Fruit fly (Drosophila melanogaster): ENCODE measurements around the gene tna.

tna gene

DNA sequence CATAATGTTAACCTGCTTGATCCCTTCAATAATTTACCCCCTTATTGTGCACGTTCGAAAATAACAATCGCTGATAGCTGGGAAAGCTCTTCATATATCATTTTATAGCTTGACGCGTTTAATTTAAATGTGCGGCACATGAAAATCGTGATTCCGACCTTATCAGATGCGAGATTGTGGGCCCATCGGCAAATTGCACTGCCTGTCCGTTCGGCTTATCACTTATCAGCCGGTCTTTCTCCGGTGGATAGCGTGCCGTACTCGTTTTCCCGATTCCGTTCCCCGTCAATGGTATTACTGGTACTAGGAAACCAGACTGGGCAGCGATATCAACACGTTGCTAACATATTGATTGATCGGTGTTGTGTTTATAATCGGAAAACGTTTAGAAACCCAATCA is 61.6 kb downstream of the tna start:
- TF ChIP-seq ttk (optimal IDR thresholded peaks at IDR 0.05): no peak
- no peak for TF ChIP-seq insv (optimal IDR thresholded peaks at IDR 0.05)
- TF ChIP-seq Myc (optimal IDR thresholded peaks at IDR 0.05): no peak
- TF ChIP-seq psq (optimal IDR thresholded peaks at IDR 0.05): no peak
- no peak for TF ChIP-seq Sin3A (optimal IDR thresholded peaks at IDR 0.05)
- TF ChIP-seq h (optimal IDR thresholded peaks at IDR 0.05): no peak

- no peak for TF ChIP-seq ttk (optimal IDR thresholded peaks at IDR 0.05)
- TF ChIP-seq h (optimal IDR thresholded peaks at IDR 0.05): no peak
- no peak for TF ChIP-seq insv (optimal IDR thresholded peaks at IDR 0.05)
- no peak for TF ChIP-seq Myc (optimal IDR thresholded peaks at IDR 0.05)
- TF ChIP-seq Sin3A (optimal IDR thresholded peaks at IDR 0.05): no peak
- TF ChIP-seq psq (optimal IDR thresholded peaks at IDR 0.05): no peak
Measured at dm6 chr3L:10897534-10898255, 62.4 kb downstream of the tna start.

dm6 chr3L:10898256-10898735 is 63.0 kb downstream of the tna start:
- TF ChIP-seq h (optimal IDR thresholded peaks at IDR 0.05) (no peak), Myc (optimal IDR thresholded peaks at IDR 0.05) (no peak), Sin3A (optimal IDR thresholded peaks at IDR 0.05) (no peak), ttk (optimal IDR thresholded peaks at IDR 0.05) (no peak)

DNA sequence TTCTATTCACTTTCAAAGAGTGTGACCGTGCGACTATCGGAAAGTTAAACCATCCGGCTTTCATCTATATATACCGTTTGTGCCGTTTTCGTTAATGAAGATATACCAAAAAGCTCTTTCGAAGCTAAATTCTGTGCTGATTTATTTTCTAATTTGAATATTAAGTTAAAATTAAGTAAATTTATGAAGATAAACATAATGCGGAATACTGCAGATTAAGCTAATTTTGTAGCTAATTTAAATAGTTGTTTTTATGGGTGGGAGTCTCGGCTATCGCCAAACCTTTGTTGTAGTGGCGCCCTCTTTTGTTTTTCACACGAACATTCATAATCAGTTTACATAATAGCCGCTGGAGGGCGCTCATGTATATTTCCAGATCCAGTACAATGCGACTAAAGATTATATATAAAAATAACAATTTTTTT is 63.8 kb downstream of the tna start, which contains the start of gene Aps:
Aps (minus strand) TSS at position 37 of the 425 bp plus-strand sequence.
- TF ChIP-seq ttk (optimal IDR thresholded peaks at IDR 0.05) (no peak), psq (optimal IDR thresholded peaks at IDR 0.05) (no peak), Myc (optimal IDR thresholded peaks at IDR 0.05) (no peak), Sin3A (optimal IDR thresholded peaks at IDR 0.05) (no peak), insv (optimal IDR thresholded peaks at IDR 0.05) (no peak), h (optimal IDR thresholded peaks at IDR 0.05) (no peak)

DNA sequence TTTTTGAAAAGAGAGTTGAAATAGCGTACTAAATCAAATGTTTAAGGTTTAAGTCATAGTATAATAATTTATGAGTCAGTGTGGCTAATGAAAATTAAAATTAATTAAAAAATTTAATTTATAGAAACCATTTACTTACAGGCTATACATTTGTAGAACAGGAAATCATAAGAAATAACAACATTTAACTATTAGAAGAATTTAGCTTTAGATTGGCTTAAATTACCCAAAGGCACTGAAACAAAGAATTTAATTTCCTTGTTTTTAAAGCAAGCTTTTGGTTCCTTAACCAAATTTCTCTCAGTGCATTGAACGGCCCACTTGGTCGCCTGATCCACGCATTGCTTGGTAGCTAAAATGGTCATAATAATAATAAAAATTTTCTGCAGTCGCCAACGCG is 68.1 kb downstream of the tna start:
- TF ChIP-seq ttk (optimal IDR thresholded peaks at IDR 0.05): no peak
- no peak for TF ChIP-seq psq (optimal IDR thresholded peaks at IDR 0.05)
- no peak for TF ChIP-seq h (optimal IDR thresholded peaks at IDR 0.05)
- TF ChIP-seq Sin3A (optimal IDR thresholded peaks at IDR 0.05): no peak
- no peak for TF ChIP-seq Myc (optimal IDR thresholded peaks at IDR 0.05)
- TF ChIP-seq insv (optimal IDR thresholded peaks at IDR 0.05): no peak

DNA sequence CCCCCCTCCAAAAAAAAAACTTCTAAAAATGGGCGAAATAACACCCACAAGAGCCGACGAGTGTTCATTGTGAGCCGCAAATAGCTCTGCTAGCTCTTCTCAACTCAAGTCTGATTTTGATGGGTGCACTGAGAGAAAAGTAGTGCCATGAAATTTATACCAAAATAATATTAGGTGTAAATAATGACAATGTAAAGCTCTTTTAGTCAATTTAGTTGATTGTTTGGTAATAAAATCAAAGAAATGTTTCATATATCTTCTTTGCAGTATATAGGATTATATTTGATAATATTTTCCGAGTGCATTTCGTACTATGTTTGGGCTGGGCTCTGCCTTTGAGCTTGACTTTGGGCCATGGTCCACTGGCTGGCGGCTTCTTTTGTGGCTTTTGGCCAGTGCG is 69.4 kb downstream of the tna start:
- no peak for TF ChIP-seq psq (optimal IDR thresholded peaks at IDR 0.05)
- no peak for TF ChIP-seq ttk (optimal IDR thresholded peaks at IDR 0.05)
- TF ChIP-seq insv (optimal IDR thresholded peaks at IDR 0.05): no peak
- TF ChIP-seq h (optimal IDR thresholded peaks at IDR 0.05): no peak
- no peak for TF ChIP-seq Myc (optimal IDR thresholded peaks at IDR 0.05)
- no peak for TF ChIP-seq Sin3A (optimal IDR thresholded peaks at IDR 0.05)

DNA sequence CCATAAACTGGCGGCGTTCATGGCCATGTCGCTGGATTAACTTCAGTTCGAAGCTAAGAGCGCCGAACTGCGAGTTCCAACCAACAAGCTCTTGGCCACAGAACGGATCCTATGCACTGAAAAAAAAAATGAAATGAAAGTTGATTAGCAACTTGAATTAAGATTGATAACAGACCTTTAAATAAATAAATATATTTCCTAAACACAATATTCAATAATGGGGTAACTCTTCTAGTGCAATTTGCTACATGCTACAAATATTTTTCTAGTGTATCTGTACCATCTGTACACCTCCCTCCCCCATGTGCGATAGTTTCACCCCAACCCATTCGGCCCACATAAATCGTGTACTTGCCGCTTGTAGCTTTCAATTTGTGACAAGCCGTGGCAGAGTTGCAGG is 74.3 kb downstream of the tna start:
- TF ChIP-seq Myc (optimal IDR thresholded peaks at IDR 0.05): no peak
- no peak for TF ChIP-seq ttk (optimal IDR thresholded peaks at IDR 0.05)

- TF ChIP-seq Myc (optimal IDR thresholded peaks at IDR 0.05) (no peak), h (optimal IDR thresholded peaks at IDR 0.05) (no peak), ttk (optimal IDR thresholded peaks at IDR 0.05) (no peak), insv (optimal IDR thresholded peaks at IDR 0.05) (no peak), Sin3A (optimal IDR thresholded peaks at IDR 0.05) (no peak), psq (optimal IDR thresholded peaks at IDR 0.05) (no peak)
Measured at dm6 chr3L:10913214-10913613, 77.9 kb downstream of the tna start.

dm6 chr3L:10917263-10917662 is 81.9 kb downstream of the tna start:
- TF ChIP-seq psq (optimal IDR thresholded peaks at IDR 0.05) (no peak), h (optimal IDR thresholded peaks at IDR 0.05) (no peak), ttk (optimal IDR thresholded peaks at IDR 0.05) (no peak), Myc (optimal IDR thresholded peaks at IDR 0.05) (no peak), insv (optimal IDR thresholded peaks at IDR 0.05) (no peak), Sin3A (optimal IDR thresholded peaks at IDR 0.05) (no peak)

DNA sequence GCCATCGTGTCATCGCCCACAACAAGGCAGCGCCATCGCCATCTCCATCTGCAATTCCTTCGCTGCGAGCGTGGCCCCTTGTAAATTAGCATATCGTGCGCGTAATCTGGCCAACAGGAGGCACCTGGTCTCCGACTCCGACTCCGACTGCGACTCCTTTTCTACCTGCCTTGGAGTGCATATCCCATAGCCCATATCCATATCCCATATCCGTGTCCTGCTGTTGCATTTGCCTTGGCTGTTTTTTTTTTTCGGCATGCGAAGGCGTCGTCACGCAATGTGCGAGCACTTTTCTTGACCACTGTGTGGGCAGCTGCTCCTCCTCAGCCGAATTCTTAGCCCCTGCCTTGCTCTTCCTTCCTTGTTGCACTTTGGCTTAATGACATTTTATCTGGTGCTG is 83.1 kb downstream of the tna start:
- TF ChIP-seq h (optimal IDR thresholded peaks at IDR 0.05) (no peak), Sin3A (optimal IDR thresholded peaks at IDR 0.05) (no peak), psq (optimal IDR thresholded peaks at IDR 0.05) (no peak), insv (optimal IDR thresholded peaks at IDR 0.05) (no peak), Myc (optimal IDR thresholded peaks at IDR 0.05) (no peak), ttk (optimal IDR thresholded peaks at IDR 0.05) (no peak)

DNA sequence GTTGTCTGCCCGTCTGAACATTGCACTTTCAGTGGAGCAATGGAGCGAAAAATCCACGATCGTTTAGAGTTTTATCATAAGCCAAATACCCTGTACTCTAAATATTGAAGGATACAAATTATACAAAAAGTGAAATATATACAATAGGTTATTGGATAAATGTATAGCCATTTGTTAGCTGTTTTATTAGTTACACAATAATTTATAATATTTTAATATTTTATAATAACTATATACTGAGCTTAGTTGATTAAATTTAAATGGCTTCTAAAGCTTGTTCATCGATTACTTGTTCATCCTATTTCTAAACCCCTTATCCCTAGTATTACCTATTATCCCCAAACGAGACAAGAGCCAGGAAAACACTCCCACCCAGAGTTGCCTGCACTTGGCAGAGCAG is 87.6 kb downstream of the tna start:
- TF ChIP-seq h (optimal IDR thresholded peaks at IDR 0.05) (no peak), ttk (optimal IDR thresholded peaks at IDR 0.05) (no peak), Sin3A (optimal IDR thresholded peaks at IDR 0.05) (no peak), psq (optimal IDR thresholded peaks at IDR 0.05) (no peak), insv (optimal IDR thresholded peaks at IDR 0.05) (no peak), Myc (optimal IDR thresholded peaks at IDR 0.05) (no peak)

- TF ChIP-seq Sin3A (optimal IDR thresholded peaks at IDR 0.05) (no peak), h (optimal IDR thresholded peaks at IDR 0.05) (no peak), insv (optimal IDR thresholded peaks at IDR 0.05) (no peak), psq (optimal IDR thresholded peaks at IDR 0.05) (no peak), ttk (optimal IDR thresholded peaks at IDR 0.05) (no peak)
Measured at dm6 chr3L:10924683-10925082, 89.4 kb downstream of the tna start.
